Fruit fly (Drosophila melanogaster) whole organism, embryonic: ENCODE data around the gene aru.
A peak's percentile ranks its signal among the peaks of the same experiment; 100 is the strongest.

Source experiments
- Atf-2 ChIP-seq: fragments of 200-800 bp; sonication (Bioruptor generic); optimal IDR thresholded peaks from 2 replicates; lab custom pipeline; 2016; ENCODE audit warnings: missing biosample characterization, missing genetic modification characterization
- Awh ChIP-seq: fragments of 200-800 bp; sonication (Bioruptor generic); IDR thresholded peaks from 2 replicates; pipeline ENCODE4, ENCODE4 v1.3.6; 2022; ENCODE audit warnings: missing biosample characterization, missing genetic modification characterization
- B-H1 ChIP-seq: fragments of 200-800 bp; sonication (Bioruptor generic); IDR thresholded peaks from 3 replicates; pipeline ENCODE4 v1.3.6; 2022; ENCODE audit warnings: missing biosample characterization, missing genetic modification characterization
- Bdp1 ChIP-seq: fragments of 200-800 bp; sonication (Bioruptor generic); optimal IDR thresholded peaks from 3 replicates; lab custom pipeline; 2016; ENCODE audit warnings: missing biosample characterization, missing genetic modification characterization
- CG13287 ChIP-seq: fragments of 200-800 bp; sonication (Bioruptor generic); IDR thresholded peaks from 2 replicates; pipeline ENCODE4 v1.3.6; 2022; ENCODE audit warnings: missing biosample characterization, missing genetic modification characterization; ENCODE audit not compliant: partially characterized antibody
- CG13424 ChIP-seq: fragments of 200-800 bp; sonication (Bioruptor generic); optimal IDR thresholded peaks from 2 replicates; lab custom pipeline; 2019; ENCODE audit warnings: missing biosample characterization, mild to moderate bottlenecking, missing genetic modification characterization, moderate library complexity
- CG15073 ChIP-seq: fragments of 200-800 bp; sonication (Bioruptor generic); optimal IDR thresholded peaks from 2 replicates; lab custom pipeline; 2016; ENCODE audit warnings: missing biosample characterization, missing genetic modification characterization
- CG1603 ChIP-seq: fragments of 200-800 bp; sonication (Bioruptor generic); optimal IDR thresholded peaks from 2 replicates; lab custom pipeline; 2019; ENCODE audit warnings: missing biosample characterization, mild to moderate bottlenecking, missing genetic modification characterization, moderate library complexity
- CG17359 ChIP-seq: fragments of 200-800 bp; sonication (Bioruptor generic); optimal IDR thresholded peaks from 3 replicates; lab custom pipeline; 2018; ENCODE audit warnings: missing biosample characterization, mild to moderate bottlenecking, missing genetic modification characterization, moderate library complexity
- CG17829 ChIP-seq: fragments of 200-800 bp; optimal IDR thresholded peaks from 2 replicates; lab custom pipeline; 2019; ENCODE audit warnings: missing biosample characterization, mild to moderate bottlenecking, missing genetic modification characterization, moderate library complexity
- CG2116 ChIP-seq: fragments of 200-800 bp; sonication (Bioruptor generic); optimal IDR thresholded peaks from 3 replicates; lab custom pipeline; 2018; ENCODE audit warnings: missing biosample characterization, mild to moderate bottlenecking, missing genetic modification characterization
- CG31365 ChIP-seq: fragments of 200-800 bp; sonication (Bioruptor generic); optimal IDR thresholded peaks from 2 replicates; lab custom pipeline; 2018; ENCODE audit warnings: missing biosample characterization, mild to moderate bottlenecking, missing genetic modification characterization
- CG3163 ChIP-seq: fragments of 200-800 bp; sonication (Bioruptor generic); optimal IDR thresholded peaks from 3 replicates; lab custom pipeline; 2016; ENCODE audit warnings: missing biosample characterization, missing genetic modification characterization
- CG33213 ChIP-seq: fragments of 200-800 bp; sonication (Bioruptor generic); optimal IDR thresholded peaks from 3 replicates; lab custom pipeline; 2016; ENCODE audit warnings: missing biosample characterization, missing genetic modification characterization
- CG7745 ChIP-seq: fragments of 200-800 bp; sonication (Bioruptor generic); optimal IDR thresholded peaks from 2 replicates; lab custom pipeline; 2018; ENCODE audit warnings: missing biosample characterization, mild to moderate bottlenecking, missing genetic modification characterization, moderate library complexity
- CG7928 ChIP-seq: fragments of 200-800 bp; sonication (Bioruptor generic); optimal IDR thresholded peaks from 2 replicates; lab custom pipeline; 2017; ENCODE audit warnings: missing biosample characterization, mild to moderate bottlenecking, missing genetic modification characterization
- CHES-1-like ChIP-seq: fragments of 200-800 bp; sonication (Bioruptor generic); optimal IDR thresholded peaks from 2 replicates; lab custom pipeline; 2016; ENCODE audit warnings: missing biosample characterization, missing genetic modification characterization
- E2f1 ChIP-seq: fragments of 200-800 bp; sonication (Bioruptor generic); IDR thresholded peaks from 2 replicates; pipeline ENCODE4 v1.3.6; 2022; ENCODE audit warnings: missing biosample characterization, missing genetic modification characterization
- Spps ChIP-seq: fragments of 200-800 bp; sonication (Bioruptor generic); optimal IDR thresholded peaks from 2 replicates; lab custom pipeline; 2018; ENCODE audit warnings: missing biosample characterization, mild to moderate bottlenecking, missing genetic modification characterization
- Ssrp ChIP-seq: fragments of 200-800 bp; sonication (Bioruptor generic); optimal IDR thresholded peaks from 2 replicates; lab custom pipeline; 2018; ENCODE audit warnings: missing biosample characterization, mild to moderate bottlenecking, missing genetic modification characterization, moderate library complexity
- Taf1 ChIP-seq: fragments of 200-800 bp; sonication (Bioruptor generic); IDR thresholded peaks from 2 replicates; pipeline ENCODE4 v1.3.6; 2022; ENCODE audit warnings: missing biosample characterization, missing genetic modification characterization
- Trl ChIP-seq, 3 experiments: fragments of >200 bp in 2 of 3; fragments of 200-800 bp in 1 of 3; sonication (Bioruptor generic) in 1 of 3; optimal IDR thresholded peaks; 2 replicates in 1 of 3; 3 replicates in 2 of 3; lab custom pipeline; 2016 to 2017; ENCODE audit warnings: missing biosample characterization in 1 of 3, missing genetic modification characterization in 1 of 3
- aop ChIP-seq: fragments of 200-800 bp; sonication (Bioruptor generic); IDR thresholded peaks from 2 replicates; pipeline ENCODE4 v1.3.6; 2022; ENCODE audit warnings: missing biosample characterization, missing genetic modification characterization
- az2 ChIP-seq: fragments of 200-800 bp; sonication (Bioruptor generic); optimal IDR thresholded peaks from 3 replicates; lab custom pipeline; 2016; ENCODE audit warnings: missing biosample characterization, missing genetic modification characterization
- chinmo ChIP-seq: fragments of 200-800 bp; sonication (Bioruptor generic); IDR thresholded peaks from 4 replicates; pipeline ENCODE4 v1.3.6; 2022; ENCODE audit warnings: missing biosample characterization, missing genetic modification characterization; ENCODE audit not compliant: partially characterized antibody
- ci ChIP-seq: fragments of 200-800 bp; sonication (Bioruptor generic); IDR thresholded peaks from 3 replicates; pipeline ENCODE4 v1.3.6; 2022; ENCODE audit warnings: missing biosample characterization, missing genetic modification characterization
- corto ChIP-seq: fragments of 200-800 bp; sonication (Bioruptor generic); optimal IDR thresholded peaks from 2 replicates; lab custom pipeline; 2016; ENCODE audit warnings: missing biosample characterization, mild to moderate bottlenecking, missing genetic modification characterization, moderate library complexity
- croc ChIP-seq: fragments of 200-800 bp; sonication (Bioruptor generic); conservative IDR thresholded peaks from 3 replicates; pipeline ENCODE4 v1.3.6; 2022; ENCODE audit warnings: missing biosample characterization, missing genetic modification characterization
- eve ChIP-seq, 2 experiments: fragments of >200 bp; optimal IDR thresholded peaks; 2 replicates each; lab custom pipeline; 2017; ENCODE audit warnings: missing biosample characterization in 2 of 2, missing genetic modification characterization in 2 of 2
- eyg ChIP-seq: fragments of 200-800 bp; sonication (Bioruptor generic); optimal IDR thresholded peaks from 3 replicates; lab custom pipeline; 2016; ENCODE audit warnings: missing biosample characterization, missing genetic modification characterization
- gcm ChIP-seq: fragments of 200-800 bp; sonication (Bioruptor generic); optimal IDR thresholded peaks from 2 replicates; lab custom pipeline; 2019; ENCODE audit warnings: missing biosample characterization, mild to moderate bottlenecking, missing genetic modification characterization, moderate library complexity
- gsb ChIP-seq: fragments of 200-800 bp; sonication (Bioruptor generic); IDR thresholded peaks from 2 replicates; pipeline ENCODE4 v1.3.6; 2022; ENCODE audit warnings: missing biosample characterization, missing genetic modification characterization
- insv ChIP-seq, 2 experiments: fragments of 200-800 bp; sonication (Bioruptor generic); optimal IDR thresholded peaks; 3 replicates each; lab custom pipeline; 2016 to 2018; ENCODE audit warnings: missing biosample characterization in 2 of 2, missing genetic modification characterization in 2 of 2
- inv ChIP-seq: fragments of 200-800 bp; sonication (Bioruptor generic); IDR thresholded peaks from 2 replicates; pipeline ENCODE4 v1.3.6; 2022; ENCODE audit warnings: missing biosample characterization, missing genetic modification characterization; ENCODE audit not compliant: partially characterized antibody
- luna ChIP-seq: fragments of 200-800 bp; sonication (Bioruptor generic); optimal IDR thresholded peaks from 2 replicates; lab custom pipeline; 2016; ENCODE audit warnings: missing biosample characterization, missing genetic modification characterization
- maf-S ChIP-seq: fragments of 200-800 bp; sonication (Bioruptor generic); optimal IDR thresholded peaks from 2 replicates; lab custom pipeline; 2016; ENCODE audit warnings: missing biosample characterization, missing genetic modification characterization
- mirr ChIP-seq: fragments of 200-800 bp; sonication (Bioruptor generic); optimal IDR thresholded peaks from 3 replicates; lab custom pipeline; 2018; ENCODE audit warnings: missing biosample characterization, mild to moderate bottlenecking, missing genetic modification characterization
- mld ChIP-seq: fragments of 200-800 bp; sonication (Bioruptor generic); IDR thresholded peaks from 3 replicates; pipeline ENCODE4 v1.3.6; 2022; ENCODE audit warnings: missing biosample characterization, missing genetic modification characterization; ENCODE audit not compliant: partially characterized antibody
- oc ChIP-seq: fragments of 200-800 bp; sonication (Bioruptor generic); optimal IDR thresholded peaks from 2 replicates; lab custom pipeline; 2018; ENCODE audit warnings: missing biosample characterization, mild to moderate bottlenecking, missing genetic modification characterization, moderate library complexity
- odd ChIP-seq: fragments of 200-800 bp; sonication (Bioruptor generic); optimal IDR thresholded peaks from 2 replicates; lab custom pipeline; 2017; ENCODE audit warnings: missing biosample characterization, mild to moderate bottlenecking, missing genetic modification characterization
- pb ChIP-seq: fragments of 200-800 bp; sonication (Bioruptor generic); optimal IDR thresholded peaks from 3 replicates; lab custom pipeline; 2016; ENCODE audit warnings: missing biosample characterization, missing genetic modification characterization
- pita ChIP-seq: fragments of 200-800 bp; sonication (Bioruptor generic); optimal IDR thresholded peaks from 2 replicates; lab custom pipeline; 2017; ENCODE audit warnings: missing biosample characterization, mild to moderate bottlenecking, missing genetic modification characterization
- run ChIP-seq: fragments of 200-800 bp; sonication (Bioruptor generic); optimal IDR thresholded peaks from 3 replicates; lab custom pipeline; 2018; ENCODE audit warnings: missing biosample characterization, mild to moderate bottlenecking, missing genetic modification characterization
- salm ChIP-seq: fragments of 200-800 bp; sonication (Bioruptor generic); optimal IDR thresholded peaks from 2 replicates; lab custom pipeline; 2018; ENCODE audit warnings: missing biosample characterization, mild to moderate bottlenecking, missing genetic modification characterization
- sima ChIP-seq: fragments of 200-800 bp; sonication (Bioruptor generic); optimal IDR thresholded peaks from 2 replicates; lab custom pipeline; 2016; ENCODE audit warnings: missing biosample characterization, missing genetic modification characterization
- slp2 ChIP-seq: fragments of 200-800 bp; sonication (Bioruptor generic); optimal IDR thresholded peaks from 2 replicates; lab custom pipeline; 2016; ENCODE audit warnings: missing biosample characterization, missing genetic modification characterization
- sob ChIP-seq: fragments of 200-800 bp; sonication (Bioruptor generic); IDR thresholded peaks from 2 replicates; pipeline ENCODE4 v1.3.6; 2022; ENCODE audit warnings: missing biosample characterization, missing genetic modification characterization
- sqz ChIP-seq: fragments of 200-800 bp; sonication (Bioruptor generic); optimal IDR thresholded peaks from 3 replicates; lab custom pipeline; 2018; ENCODE audit warnings: missing biosample characterization, mild to moderate bottlenecking, missing genetic modification characterization
- tx ChIP-seq: fragments of 200-800 bp; sonication (Bioruptor generic); optimal IDR thresholded peaks from 2 replicates; lab custom pipeline; 2016; ENCODE audit warnings: missing biosample characterization, missing genetic modification characterization

The aru gene

dm6 chr2L:846167-846868 is 21.8 kb downstream of the aru start (continued):
- TF ChIP-seq CHES-1-like (peak; percentile 56), tx (GFP tag; lab: Kevin White, UChicago) (peak; percentile 33), CG2116 (GFP tag; lab: Kevin White, UChicago) (peak; percentile 23), sob (GFP tag; lab: Robert Waterston, UW) (no peak), inv (GFP tag; lab: Robert Waterston, UW) (no peak), run (tag; lab: Kevin White, UChicago) (peak; percentile 38), Bdp1 (GFP tag; lab: Kevin White, UChicago) (no peak), luna (GFP tag; lab: Kevin White, UChicago) (no peak), corto (GFP tag; lab: Kevin White, UChicago) (peak; percentile 8), CG31365 (peak; percentile 43), mirr (GFP tag; lab: Kevin White, UChicago) (no peak), gsb (GFP tag; lab: Robert Waterston, UW) (no peak), pb (GFP tag; lab: Kevin White, UChicago) (peak; percentile 66), B-H1 (GFP tag; lab: Robert Waterston, UW) (no peak; the same call in 1 of the 3 replicates), Ssrp (tag; lab: Kevin White, UChicago) (peak; percentile 69), CG17829 (tag; lab: Kevin White, UChicago) (peak; percentile 60), Awh (GFP tag; lab: Robert Waterston, UW) (0 out of 2 replicates have a peak, but pooled peaks have one; percentile 47), eve (GFP tag; optimal IDR thresholded peaks at IDR 0.05; lab: Kevin White, UChicago) (no peak), CG15073 (GFP tag; lab: Kevin White, UChicago) (no peak), CG7745 (tag; lab: Kevin White, UChicago) (no peak), CG1603 (tag; lab: Kevin White, UChicago) (peak; percentile 87), ci (GFP tag; lab: Robert Waterston, UW) (peak; percentile 44; the same call in 2 of the 3 replicates), CG13424 (tag; lab: Kevin White, UChicago) (peak; percentile 66), gcm (GFP tag; lab: Kevin White, UChicago) (no peak), odd (GFP tag; lab: Kevin White, UChicago) (peak; percentile 29), oc (tag; lab: Kevin White, UChicago) (peak; percentile 52), salm (tag; lab: Kevin White, UChicago) (peak; percentile 25), maf-S (GFP tag; lab: Kevin White, UChicago) (peak; percentile 37), insv (GFP tag; optimal IDR thresholded peaks at IDR 0.05; lab: Kevin White, UChicago) (no peak), sima (GFP tag; lab: Kevin White, UChicago) (no peak), eyg (GFP tag; lab: Kevin White, UChicago) (peak; percentile 11), aop (GFP tag; lab: Robert Waterston, UW) (0 out of 2 replicates have a peak, but pooled peaks have one; percentile 38), pita (GFP tag; lab: Kevin White, UChicago) (no peak), croc (peak; percentile 38; the same call in 2 of the 3 replicates), Spps (tag; lab: Kevin White, UChicago) (no peak), E2f1 (GFP tag; lab: Robert Waterston, UW) (0 out of 2 replicates have a peak, but pooled peaks have one; percentile 23), mld (GFP tag; lab: Robert Waterston, UW) (no peak), az2 (GFP tag; lab: Kevin White, UChicago) (peak; percentile 68), Trl (optimal IDR thresholded peaks at IDR 0.05; lab: Kevin White, UChicago) (no peak), Trl (GFP tag; optimal IDR thresholded peaks at IDR 0.05; lab: Kevin White, UChicago) (peak; percentile 38), chinmo (GFP tag; lab: Robert Waterston, UW) (no peak), sqz (GFP tag; lab: Kevin White, UChicago) (peak; percentile 51), CG3163 (peak; percentile 25), CG13287 (GFP tag; lab: Robert Waterston, UW) (no peak), CG33213 (peak; percentile 39), Taf1 (GFP tag; lab: Robert Waterston, UW) (no peak), slp2 (GFP tag; lab: Kevin White, UChicago) (peak; percentile 62), CG17359 (tag; lab: Kevin White, UChicago) (peak; percentile 75), Atf-2 (GFP tag; lab: Kevin White, UChicago) (peak; percentile 42), CG7928 (GFP tag; lab: Kevin White, UChicago) (no peak)
